Worm (Caenorhabditis elegans) whole organism, midembryonic: ENCODE data around the gene srsx-29.

Source experiments
- T22C8.4 ChIP-seq: fragments of 200-800 bp; sonication (Bioruptor generic); IDR thresholded peaks from 2 replicates; pipeline ENCODE4 v1.3.6; 2022; ENCODE audit warnings: missing genetic modification characterization, missing compliant biosample characterization
- cog-1 ChIP-seq: sonication (generic microtip); optimal IDR thresholded peaks from 2 replicates; lab custom pipeline; 2016; ENCODE audit warnings: missing genetic modification characterization, missing compliant biosample characterization
- flt-1 ChIP-seq: fragments of 200-800 bp; sonication (Bioruptor generic); IDR thresholded peaks from 2 replicates; pipeline ENCODE4 v1.3.6; 2022; ENCODE audit warnings: missing genetic modification characterization, missing compliant biosample characterization
- klf-2 ChIP-seq: fragments of 200-800 bp; sonication (Bioruptor generic); conservative IDR thresholded peaks from 2 replicates; pipeline ENCODE4 v1.3.6; 2022; ENCODE audit warnings: missing genetic modification reagents, missing genetic modification characterization, missing compliant biosample characterization
- med-1 ChIP-seq: sonication (generic microtip); optimal IDR thresholded peaks from 2 replicates; lab custom pipeline; 2017; ENCODE audit warnings: missing genetic modification characterization, mild to moderate bottlenecking, missing compliant biosample characterization, antibody characterized with exemption, missing genetic modification reagents; ENCODE audit not compliant: insufficient read depth
- ref-1 ChIP-seq: fragments of 200-800 bp; sonication (Bioruptor generic); conservative IDR thresholded peaks from 2 replicates; pipeline ENCODE4 v1.3.6; 2022; ENCODE audit warnings: missing genetic modification reagents, missing genetic modification characterization, missing compliant biosample characterization
- tab-1 ChIP-seq: fragments of 200-800 bp; sonication (Bioruptor generic); IDR thresholded peaks from 2 replicates; pipeline ENCODE4 v1.3.6; 2022; ENCODE audit warnings: missing genetic modification characterization, missing compliant biosample characterization
- ztf-23 ChIP-seq: fragments of 200-800 bp; sonication (Bioruptor generic); IDR thresholded peaks from 2 replicates; pipeline ENCODE4 v1.3.6; 2022; ENCODE audit warnings: missing genetic modification reagents, missing genetic modification characterization, missing compliant biosample characterization
- ztf-29 ChIP-seq: fragments of 200-800 bp; sonication (Bioruptor generic); IDR thresholded peaks from 2 replicates; pipeline ENCODE4 v1.3.6; 2022; ENCODE audit warnings: missing genetic modification reagents, missing genetic modification characterization, missing compliant biosample characterization

srsx-29 gene

ce11 chrV:10183810-10184209, 29.0 kb downstream of the srsx-29 start:
- TF ChIP-seq flt-1 = no peak
- no peak for TF ChIP-seq ztf-29 (GFP tag; lab: Robert Waterston, UW)
- no peak for TF ChIP-seq cog-1
- TF ChIP-seq med-1 = no peak
- TF ChIP-seq klf-2 (GFP tag; lab: Robert Waterston, UW) = no peak
- TF ChIP-seq T22C8.4 (GFP tag; lab: Robert Waterston, UW) = no peak
- TF ChIP-seq ref-1 = no peak
- TF ChIP-seq tab-1 (GFP tag; lab: Robert Waterston, UW) = no peak
- no peak for TF ChIP-seq ztf-23

- no peak for TF ChIP-seq ztf-23
- no peak for TF ChIP-seq ztf-29 (GFP tag; lab: Robert Waterston, UW)
- no peak for TF ChIP-seq klf-2 (GFP tag; lab: Robert Waterston, UW)
- no peak for TF ChIP-seq tab-1 (GFP tag; lab: Robert Waterston, UW)
- no peak for TF ChIP-seq med-1
- no peak for TF ChIP-seq cog-1
- TF ChIP-seq T22C8.4 (GFP tag; lab: Robert Waterston, UW) = no peak
- no peak for TF ChIP-seq ref-1
- no peak for TF ChIP-seq flt-1
Measured at ce11 chrV:10185719-10186118, 30.9 kb downstream of the srsx-29 start, which contains the start of gene ZK856.18. Gene ZK856.18 (minus strand): TSS chrV:10186007.

ce11 chrV:10190081-10190556, 35.3 kb downstream of the srsx-29 start, which contains the start of gene ZK856.5:
Gene ZK856.5 (minus strand): TSS chrV:10190131.
- TF ChIP-seq med-1 = no peak
- no peak for TF ChIP-seq ref-1
- TF ChIP-seq klf-2 (GFP tag; lab: Robert Waterston, UW) = no peak
- TF ChIP-seq T22C8.4 (GFP tag; lab: Robert Waterston, UW) = no peak
- no peak for TF ChIP-seq ztf-29 (GFP tag; lab: Robert Waterston, UW)
- no peak for TF ChIP-seq tab-1 (GFP tag; lab: Robert Waterston, UW)
- TF ChIP-seq flt-1 = no peak
- no peak for TF ChIP-seq cog-1
- TF ChIP-seq ztf-23 = no peak

- no peak for TF ChIP-seq ztf-23
- no peak for TF ChIP-seq ztf-29 (GFP tag; lab: Robert Waterston, UW)
- no peak for TF ChIP-seq T22C8.4 (GFP tag; lab: Robert Waterston, UW)
- TF ChIP-seq cog-1 = no peak
- no peak for TF ChIP-seq med-1
- TF ChIP-seq flt-1 = no peak
- no peak for TF ChIP-seq tab-1 (GFP tag; lab: Robert Waterston, UW)
- TF ChIP-seq ref-1 = no peak
- no peak for TF ChIP-seq klf-2 (GFP tag; lab: Robert Waterston, UW)
Measured at ce11 chrV:10191242-10191641, 36.4 kb downstream of the srsx-29 start.

ce11 chrV:10198386-10198785, 43.6 kb downstream of the srsx-29 start, which contains the start of gene ZK856.6:
Gene ZK856.6 (plus strand): TSS chrV:10198686.
- TF ChIP-seq ztf-23 (no peak), ztf-29 (GFP tag; lab: Robert Waterston, UW) (no peak), med-1 (no peak), klf-2 (GFP tag; lab: Robert Waterston, UW) (no peak), ref-1 (no peak), T22C8.4 (GFP tag; lab: Robert Waterston, UW) (no peak), cog-1 (no peak), flt-1 (no peak), tab-1 (GFP tag; lab: Robert Waterston, UW) (no peak)

ce11 chrV:10201913-10202312, 47.1 kb downstream of the srsx-29 start, which contains the start of gene ZK856.7:
Gene ZK856.7 (plus strand): TSS chrV:10202098.
- TF ChIP-seq ztf-29 (GFP tag; lab: Robert Waterston, UW) (no peak), med-1 (no peak), ztf-23 (no peak), cog-1 (no peak), tab-1 (GFP tag; lab: Robert Waterston, UW) (no peak), klf-2 (GFP tag; lab: Robert Waterston, UW) (no peak), ref-1 (no peak), T22C8.4 (GFP tag; lab: Robert Waterston, UW) (no peak), flt-1 (no peak)

- no peak for TF ChIP-seq tab-1 (GFP tag; lab: Robert Waterston, UW)
- TF ChIP-seq med-1 = no peak
- TF ChIP-seq ztf-23 = no peak
- no peak for TF ChIP-seq cog-1
- TF ChIP-seq flt-1 = no peak
- no peak for TF ChIP-seq T22C8.4 (GFP tag; lab: Robert Waterston, UW)
- no peak for TF ChIP-seq ztf-29 (GFP tag; lab: Robert Waterston, UW)
- no peak for TF ChIP-seq ref-1
- TF ChIP-seq klf-2 (GFP tag; lab: Robert Waterston, UW) = no peak
Measured at ce11 chrV:10202340-10202739, 47.5 kb downstream of the srsx-29 start.

- TF ChIP-seq flt-1 = no peak
- no peak for TF ChIP-seq cog-1
- no peak for TF ChIP-seq ref-1
- no peak for TF ChIP-seq ztf-23
- TF ChIP-seq ztf-29 (GFP tag; lab: Robert Waterston, UW) = no peak
Measured at ce11 chrV:10203435-10204009, 48.7 kb downstream of the srsx-29 start, which contains the start of gene chpf-1. Gene chpf-1 (minus strand): TSS chrV:10203485.

ce11 chrV:10204863-10205338, 50.1 kb downstream of the srsx-29 start, which contains the start of the genes ZK856.19 and ZK856.11:
Gene ZK856.19 (minus strand): TSS chrV:10204913.
Gene ZK856.11 (minus strand): TSS chrV:10204938.
- TF ChIP-seq med-1 (no peak), ztf-23 (no peak), cog-1 (no peak), ztf-29 (GFP tag; lab: Robert Waterston, UW) (no peak), ref-1 (no peak), T22C8.4 (GFP tag; lab: Robert Waterston, UW) (no peak), tab-1 (GFP tag; lab: Robert Waterston, UW) (no peak), klf-2 (GFP tag; lab: Robert Waterston, UW) (no peak), flt-1 (no peak)

ce11 chrV:10205483-10205882, 50.7 kb downstream of the srsx-29 start, which contains the start of gene ZK856.16:
Gene ZK856.16 (minus strand): TSS chrV:10205583.
- TF ChIP-seq klf-2 (GFP tag; lab: Robert Waterston, UW) (no peak), cog-1 (no peak)
